Fruit fly (Drosophila melanogaster) whole organism, embryonic: ENCODE data around the gene Cln7.

Experiments
- Ada2b ChIP-seq: fragments of 200-800 bp; sonication (Bioruptor generic); IDR thresholded peaks from 2 replicates; pipeline ENCODE4 v1.3.6; 2022; ENCODE audit warnings: missing biosample characterization, missing genetic modification characterization
- Awh ChIP-seq: fragments of 200-800 bp; sonication (Bioruptor generic); IDR thresholded peaks from 2 replicates; pipeline ENCODE4, ENCODE4 v1.3.6; 2022; ENCODE audit warnings: missing biosample characterization, missing genetic modification characterization
- CG10274 ChIP-seq: fragments of 200-800 bp; sonication (Bioruptor generic); optimal IDR thresholded peaks from 3 replicates; lab custom pipeline; 2017; ENCODE audit warnings: missing biosample characterization, mild to moderate bottlenecking, missing genetic modification characterization
- CG10366 ChIP-seq: fragments of 200-800 bp; sonication (Bioruptor generic); IDR thresholded peaks from 2 replicates; pipeline ENCODE4 v1.3.6; 2022; ENCODE audit warnings: missing biosample characterization, missing genetic modification characterization
- CG10462 ChIP-seq: fragments of 200-800 bp; sonication (Bioruptor generic); optimal IDR thresholded peaks from 2 replicates; lab custom pipeline; 2016; ENCODE audit warnings: missing biosample characterization, missing genetic modification characterization
- CG10654 ChIP-seq: fragments of 200-800 bp; sonication (Bioruptor generic); optimal IDR thresholded peaks from 2 replicates; lab custom pipeline; 2016; ENCODE audit warnings: missing biosample characterization, missing genetic modification characterization
- CG11456 ChIP-seq: fragments of 200-800 bp; sonication (Bioruptor generic); IDR thresholded peaks from 3 replicates; pipeline ENCODE4 v1.3.6; 2022; ENCODE audit warnings: missing biosample characterization, missing genetic modification characterization
- CG11560 ChIP-seq: fragments of 200-800 bp; sonication (Bioruptor generic); IDR thresholded peaks from 3 replicates; pipeline ENCODE4 v1.3.6; 2022; ENCODE audit warnings: missing biosample characterization, missing genetic modification characterization
- CG12659 ChIP-seq: fragments of 200-800 bp; sonication (Bioruptor generic); optimal IDR thresholded peaks from 3 replicates; lab custom pipeline; 2017; ENCODE audit warnings: mild to moderate bottlenecking, missing biosample characterization, missing genetic modification reagents, missing genetic modification characterization
- CG15011 ChIP-seq: fragments of 200-800 bp; sonication (Bioruptor generic); optimal IDR thresholded peaks from 3 replicates; lab custom pipeline; 2018; ENCODE audit warnings: missing biosample characterization, mild to moderate bottlenecking, missing genetic modification characterization
- CG15073 ChIP-seq: fragments of 200-800 bp; sonication (Bioruptor generic); optimal IDR thresholded peaks from 2 replicates; lab custom pipeline; 2016; ENCODE audit warnings: missing biosample characterization, missing genetic modification characterization
- CG15479 ChIP-seq: fragments of 200-800 bp; sonication (Bioruptor generic); optimal IDR thresholded peaks from 3 replicates; lab custom pipeline; 2019; ENCODE audit warnings: missing biosample characterization, mild to moderate bottlenecking, missing genetic modification characterization, moderate library complexity
- CG1603 ChIP-seq: fragments of 200-800 bp; sonication (Bioruptor generic); optimal IDR thresholded peaks from 2 replicates; lab custom pipeline; 2019; ENCODE audit warnings: missing biosample characterization, mild to moderate bottlenecking, missing genetic modification characterization, moderate library complexity
- CG16863 ChIP-seq: fragments of 200-800 bp; sonication (Bioruptor generic); optimal IDR thresholded peaks from 3 replicates; lab custom pipeline; 2016; ENCODE audit warnings: missing biosample characterization, missing genetic modification characterization
- CG17186 ChIP-seq: fragments of 200-800 bp; sonication (Bioruptor generic); optimal IDR thresholded peaks from 3 replicates; lab custom pipeline; 2017; ENCODE audit warnings: missing biosample characterization, missing genetic modification reagents, missing genetic modification characterization
- CG18011 ChIP-seq: fragments of 200-800 bp; sonication (Bioruptor generic); optimal IDR thresholded peaks from 2 replicates; lab custom pipeline; 2017; ENCODE audit warnings: missing biosample characterization, missing genetic modification characterization, mild to moderate bottlenecking, moderate library complexity, missing genotype
- CG18619 ChIP-seq: fragments of 200-800 bp; sonication (Bioruptor generic); optimal IDR thresholded peaks from 3 replicates; lab custom pipeline; 2017; ENCODE audit warnings: missing biosample characterization, mild to moderate bottlenecking, missing genetic modification characterization
- CG2875 ChIP-seq: fragments of 200-800 bp; sonication (Bioruptor generic); optimal IDR thresholded peaks from 2 replicates; lab custom pipeline; 2017; ENCODE audit warnings: missing biosample characterization, mild to moderate bottlenecking, missing genetic modification characterization, missing genetic modification reagents
- CG34224 ChIP-seq: fragments of 200-800 bp; sonication (Bioruptor generic); IDR thresholded peaks from 3 replicates; pipeline ENCODE4 v1.3.6; 2022; ENCODE audit warnings: missing biosample characterization, missing genetic modification characterization; ENCODE audit not compliant: partially characterized antibody
- CG4282 ChIP-seq: fragments of 200-800 bp; sonication (Bioruptor generic); optimal IDR thresholded peaks from 2 replicates; lab custom pipeline; 2016; ENCODE audit warnings: missing biosample characterization, missing genetic modification characterization
- CG4854 ChIP-seq: fragments of 200-800 bp; sonication (Bioruptor generic); optimal IDR thresholded peaks from 2 replicates; lab custom pipeline; 2016; ENCODE audit warnings: missing biosample characterization, missing genetic modification characterization, inconsistent platforms
- CG6175 ChIP-seq: fragments of 200-800 bp; sonication (Bioruptor generic); IDR thresholded peaks from 3 replicates; pipeline ENCODE4 v1.3.6; 2022; ENCODE audit warnings: missing biosample characterization, missing genetic modification characterization
- CG6689 ChIP-seq: fragments of 200-800 bp; sonication (Bioruptor generic); IDR thresholded peaks from 2 replicates; pipeline ENCODE4 v1.3.6; 2022; ENCODE audit warnings: missing biosample characterization, missing genetic modification characterization
- CG7271 ChIP-seq: fragments of 200-800 bp; sonication (Bioruptor generic); optimal IDR thresholded peaks from 2 replicates; lab custom pipeline; 2018; ENCODE audit warnings: missing biosample characterization, mild to moderate bottlenecking, missing genetic modification characterization, moderate library complexity
- CG7839 ChIP-seq: fragments of 200-800 bp; sonication (Bioruptor generic); optimal IDR thresholded peaks from 3 replicates; lab custom pipeline; 2018; ENCODE audit warnings: missing biosample characterization, mild to moderate bottlenecking, missing genetic modification characterization, moderate library complexity
- CG8944 ChIP-seq: fragments of 200-800 bp; sonication (Bioruptor generic); optimal IDR thresholded peaks from 3 replicates; lab custom pipeline; 2016; ENCODE audit warnings: missing biosample characterization, missing genetic modification characterization
- CG9932 ChIP-seq: fragments of 200-800 bp; sonication (Bioruptor generic); IDR thresholded peaks from 2 replicates; pipeline ENCODE4 v1.3.6; 2022; ENCODE audit warnings: missing biosample characterization, missing genetic modification characterization
- Dip2 ChIP-seq: fragments of 200-800 bp; sonication (Bioruptor generic); IDR thresholded peaks from 2 replicates; pipeline ENCODE4 v1.3.6; 2022; ENCODE audit warnings: missing biosample characterization, missing genetic modification characterization
- HLHmδ ChIP-seq: fragments of 200-800 bp; sonication (Bioruptor generic); optimal IDR thresholded peaks from 2 replicates; lab custom pipeline; 2018; ENCODE audit warnings: missing biosample characterization, mild to moderate bottlenecking, missing genetic modification characterization, moderate library complexity
- Opbp ChIP-seq: fragments of 200-800 bp; sonication (Bioruptor generic); IDR thresholded peaks from 3 replicates; pipeline ENCODE4 v1.3.6; 2022; ENCODE audit warnings: missing biosample characterization, missing genetic modification characterization; ENCODE audit not compliant: partially characterized antibody
- Optix ChIP-seq: fragments of 200-800 bp; sonication (Bioruptor generic); IDR thresholded peaks from 3 replicates; pipeline ENCODE4 v1.3.6; 2022; ENCODE audit warnings: missing biosample characterization, missing genetic modification characterization
- Ptx1 ChIP-seq: fragments of 200-800 bp; sonication (Bioruptor generic); IDR thresholded peaks from 2 replicates; pipeline ENCODE4 v1.3.6; 2022; ENCODE audit warnings: missing biosample characterization, missing genetic modification characterization
- Stat92E ChIP-seq, 3 experiments: fragments of >200 bp in 2 of 3; fragments of 200-800 bp in 1 of 3; sonication (Bioruptor generic) in 1 of 3; optimal IDR thresholded peaks; 2 replicates each; lab custom pipeline; 2017 to 2019; ENCODE audit warnings: missing biosample characterization in 3 of 3, missing genetic modification characterization in 3 of 3, mild to moderate bottlenecking in 1 of 3, moderate library complexity in 1 of 3
- Taf1 ChIP-seq: fragments of 200-800 bp; sonication (Bioruptor generic); IDR thresholded peaks from 2 replicates; pipeline ENCODE4 v1.3.6; 2022; ENCODE audit warnings: missing biosample characterization, missing genetic modification characterization
- Vsx1 ChIP-seq: fragments of 200-800 bp; sonication (Bioruptor generic); optimal IDR thresholded peaks from 2 replicates; lab custom pipeline; 2017; ENCODE audit warnings: missing biosample characterization, mild to moderate bottlenecking, missing genetic modification characterization, missing genetic modification reagents
- ab ChIP-seq: fragments of 200-800 bp; sonication (Bioruptor generic); optimal IDR thresholded peaks from 2 replicates; lab custom pipeline; 2016; ENCODE audit warnings: missing biosample characterization, missing genetic modification characterization
- ase ChIP-seq: fragments of 200-800 bp; sonication (Bioruptor generic); IDR thresholded peaks from 3 replicates; pipeline ENCODE4 v1.3.6; 2022; ENCODE audit warnings: missing biosample characterization, missing genetic modification characterization
- croc ChIP-seq: fragments of 200-800 bp; sonication (Bioruptor generic); conservative IDR thresholded peaks from 3 replicates; pipeline ENCODE4 v1.3.6; 2022; ENCODE audit warnings: missing biosample characterization, missing genetic modification characterization
- dan ChIP-seq: fragments of 200-800 bp; sonication (Bioruptor generic); IDR thresholded peaks from 2 replicates; pipeline ENCODE4 v1.3.6; 2022; ENCODE audit warnings: missing biosample characterization, missing genetic modification characterization
- dimm ChIP-seq: fragments of 200-800 bp; sonication (Bioruptor generic); IDR thresholded peaks from 2 replicates; pipeline ENCODE4 v1.3.6; 2022; ENCODE audit warnings: missing biosample characterization, missing genetic modification characterization
- dpn ChIP-seq, 2 experiments: fragments of 200-800 bp; sonication (Bioruptor generic); optimal IDR thresholded peaks; 3 replicates each; lab custom pipeline; 2016; ENCODE audit warnings: missing biosample characterization in 2 of 2, missing genetic modification characterization in 2 of 2
- dysf ChIP-seq: fragments of 200-800 bp; sonication (Bioruptor generic); IDR thresholded peaks from 3 replicates; pipeline ENCODE4 v1.3.6; 2022; ENCODE audit warnings: missing biosample characterization, missing genetic modification characterization
- en ChIP-seq: fragments of 200-800 bp; sonication (Bioruptor generic); optimal IDR thresholded peaks from 2 replicates; lab custom pipeline; 2016; ENCODE audit warnings: missing biosample characterization, missing genetic modification characterization
- exex ChIP-seq: fragments of 200-800 bp; sonication (Bioruptor generic); optimal IDR thresholded peaks from 4 replicates; lab custom pipeline; 2018; ENCODE audit warnings: missing biosample characterization, mild to moderate bottlenecking, missing genetic modification characterization, moderate library complexity
- knrl ChIP-seq: fragments of 200-800 bp; sonication (Bioruptor generic); IDR thresholded peaks from 3 replicates; pipeline ENCODE4 v1.3.6; 2022; ENCODE audit warnings: missing biosample characterization, missing genetic modification characterization; ENCODE audit not compliant: partially characterized antibody
- schlank ChIP-seq: fragments of 200-800 bp; sonication (Bioruptor generic); optimal IDR thresholded peaks from 2 replicates; lab custom pipeline; 2018; ENCODE audit warnings: missing biosample characterization, mild to moderate bottlenecking, missing genetic modification characterization
- sna ChIP-seq: fragments of 200-800 bp; sonication (Bioruptor generic); IDR thresholded peaks from 2 replicates; pipeline ENCODE4 v1.3.6; 2022; ENCODE audit warnings: missing biosample characterization, missing genetic modification characterization; ENCODE audit not compliant: partially characterized antibody
- vfl ChIP-seq: fragments of 200-800 bp; sonication (Bioruptor generic); optimal IDR thresholded peaks from 2 replicates; lab custom pipeline; 2016; ENCODE audit warnings: missing biosample characterization, missing genetic modification characterization
- wdn ChIP-seq: fragments of 200-800 bp; sonication (Bioruptor generic); IDR thresholded peaks from 2 replicates; pipeline ENCODE4 v1.3.6; 2022; ENCODE audit warnings: missing biosample characterization, missing genetic modification characterization

Cln7 gene

dm6 chr3L:7328567-7329253 lies 16.3 kb downstream of the Cln7 start, which contains the start of the genes mrva, CG42307 and mus312 (continued):
- peak in 1 of 3 experiments; percentile 36 for TF ChIP-seq Stat92E (GFP tag; optimal IDR thresholded peaks at IDR 0.05; lab: Kevin White, UChicago)
- peak; percentile 96 for TF ChIP-seq CG12659 (GFP tag; lab: Kevin White, UChicago)
- peak; percentile 67 for TF ChIP-seq HLHmδ (GFP tag; lab: Kevin White, UChicago)
- TF ChIP-seq ab (GFP tag; lab: Kevin White, UChicago) = peak; percentile 33
- TF ChIP-seq Optix (GFP tag; lab: Robert Waterston, UW) = 0 out of 3 replicates have a peak, but pooled peaks have one; percentile 34
- TF ChIP-seq sna (GFP tag; lab: Robert Waterston, UW) = 0 out of 2 replicates have a peak, but pooled peaks have one; percentile 48
- TF ChIP-seq CG15479 (GFP tag; lab: Kevin White, UChicago) = peak; percentile 27
- peak; percentile 92 for TF ChIP-seq CG9932 (GFP tag; lab: Robert Waterston, UW)
- TF ChIP-seq Opbp = peak; percentile 38; the same call in 1 of the 3 replicates
- peak; percentile 41 for TF ChIP-seq CG7271
- no peak for TF ChIP-seq CG34224 (GFP tag; lab: Robert Waterston, UW)
- TF ChIP-seq CG15073 = peak; percentile 41
- peak; percentile 73 for TF ChIP-seq Awh
- peak; percentile 63 for TF ChIP-seq wdn
- peak; percentile 57 for TF ChIP-seq CG18011 (GFP tag; lab: Kevin White, UChicago)
- no peak for TF ChIP-seq Dip2 (GFP tag; lab: Robert Waterston, UW)
- peak; percentile 23 for TF ChIP-seq CG17186 (GFP tag; lab: Kevin White, UChicago)
- TF ChIP-seq dan = no peak
- TF ChIP-seq CG18619 (GFP tag; lab: Kevin White, UChicago) = peak; percentile 86
- peak; percentile 98 for TF ChIP-seq Vsx1
- TF ChIP-seq CG11456 (GFP tag; lab: Robert Waterston, UW) = peak; percentile 81; the same call in 2 of the 3 replicates
- no peak for TF ChIP-seq CG16863 (GFP tag; lab: Kevin White, UChicago)
- TF ChIP-seq Ada2b (GFP tag; lab: Robert Waterston, UW) = peak; percentile 82
- TF ChIP-seq croc (GFP tag; lab: Robert Waterston, UW) = peak; percentile 63
- no peak for TF ChIP-seq CG15011 (GFP tag; lab: Kevin White, UChicago)
- TF ChIP-seq CG8944 (GFP tag; lab: Kevin White, UChicago) = peak; percentile 14
- TF ChIP-seq dpn (GFP tag; optimal IDR thresholded peaks at IDR 0.05; lab: Kevin White, UChicago) = peak; percentile 24 to 87
- peak; percentile 52 for TF ChIP-seq CG2875 (GFP tag; lab: Kevin White, UChicago)
- peak; percentile 54 for TF ChIP-seq schlank (tag; lab: Kevin White, UChicago)
- no peak for TF ChIP-seq CG10274
- 0 out of 3 replicates have a peak, but pooled peaks have one; percentile 21 for TF ChIP-seq knrl (GFP tag; lab: Robert Waterston, UW)
- peak; percentile 41 for TF ChIP-seq vfl (GFP tag; lab: Kevin White, UChicago)
- TF ChIP-seq CG4282 (GFP tag; lab: Kevin White, UChicago) = no peak
- peak; percentile 87 for TF ChIP-seq dysf
- no peak for TF ChIP-seq en
- peak; percentile 64; the same call in 2 of the 3 replicates for TF ChIP-seq ase (GFP tag; lab: Robert Waterston, UW)
- peak; percentile 82 for TF ChIP-seq CG10654 (GFP tag; lab: Kevin White, UChicago)
- peak; percentile 70 for TF ChIP-seq CG11560
- peak; percentile 91 for TF ChIP-seq CG6689
- TF ChIP-seq CG1603 = no peak
- no peak for TF ChIP-seq CG7839 (tag; lab: Kevin White, UChicago)
- TF ChIP-seq CG4854 (GFP tag; lab: Kevin White, UChicago) = no peak
- TF ChIP-seq CG10366 (GFP tag; lab: Robert Waterston, UW) = peak; percentile 77
- peak; percentile 55 for TF ChIP-seq Taf1 (GFP tag; lab: Robert Waterston, UW)
- TF ChIP-seq dimm (GFP tag; lab: Robert Waterston, UW) = no peak
- TF ChIP-seq exex (tag; lab: Kevin White, UChicago) = peak; percentile 93
- TF ChIP-seq CG6175 (GFP tag; lab: Robert Waterston, UW) = peak; percentile 34; the same call in 1 of the 3 replicates
- TF ChIP-seq CG10462 (GFP tag; lab: Kevin White, UChicago) = peak; percentile 72
- TF ChIP-seq Ptx1 (GFP tag; lab: Robert Waterston, UW) = peak; percentile 90
